Fruit fly (Drosophila melanogaster) whole organism, wandering third instar larva: ENCODE data around the gene Ptx1.

Experiments used
- CG32264 ChIP-seq: fragments of 200-800 bp; sonication (Bioruptor generic); optimal IDR thresholded peaks from 2 replicates; lab custom pipeline; 2016; ENCODE audit warnings: missing biosample characterization, missing genetic modification characterization
- CG9705 ChIP-seq: fragments of 200-800 bp; sonication (Bioruptor generic); optimal IDR thresholded peaks from 2 replicates; lab custom pipeline; 2018; ENCODE audit warnings: missing biosample characterization, mild to moderate bottlenecking, missing genetic modification characterization
- CrebA ChIP-seq: fragments of 200-800 bp; sonication (Bioruptor generic); optimal IDR thresholded peaks from 2 replicates; lab custom pipeline; 2016; ENCODE audit warnings: missing biosample characterization, mild to moderate bottlenecking, missing genetic modification characterization, borderline replicate concordance
- Dfd ChIP-seq: fragments of >200 bp; optimal IDR thresholded peaks from 2 replicates; lab custom pipeline; 2017; ENCODE audit warnings: missing biosample characterization, missing genetic modification characterization
- Dif ChIP-seq: fragments of 200-275, 200-300 bp; sonication (Bioruptor generic); optimal IDR thresholded peaks from 2 replicates; lab custom pipeline; 2018; ENCODE audit warnings: missing biosample characterization, missing genetic modification characterization; ENCODE audit not compliant: partially characterized antibody
- GATAd ChIP-seq: sonication (Bioruptor generic); optimal IDR thresholded peaks from 2 replicates; lab custom pipeline; 2016; ENCODE audit warnings: missing biosample characterization, missing genetic modification characterization
- HLH106 ChIP-seq: fragments of 200-800 bp; optimal IDR thresholded peaks from 3 replicates; lab custom pipeline; 2019; ENCODE audit warnings: missing biosample characterization, mild to moderate bottlenecking, missing genetic modification characterization, moderate library complexity
- Hnf4 ChIP-seq: fragments of 200-800 bp; sonication (Bioruptor generic); optimal IDR thresholded peaks from 2 replicates; lab custom pipeline; 2016; ENCODE audit warnings: missing biosample characterization, mild to moderate bottlenecking, missing genetic modification characterization
- Hr83 ChIP-seq: fragments of 200-300 bp; sonication (Bioruptor generic); optimal IDR thresholded peaks from 2 replicates; lab custom pipeline; 2016; ENCODE audit warnings: missing biosample characterization, mild to moderate bottlenecking, missing genetic modification characterization, moderate library complexity; ENCODE audit not compliant: poor library complexity, severe bottlenecking
- Jra ChIP-seq: sonication (Bioruptor generic); optimal IDR thresholded peaks from 2 replicates; lab custom pipeline; 2016; ENCODE audit warnings: missing biosample characterization, missing genetic modification characterization
- Mio ChIP-seq: sonication (Bioruptor generic); optimal IDR thresholded peaks from 2 replicates; lab custom pipeline; 2016; ENCODE audit warnings: missing biosample characterization, missing genetic modification characterization
- Myc ChIP-seq: fragments of >200 bp; optimal IDR thresholded peaks from 2 replicates; lab custom pipeline; 2017
- N ChIP-seq: fragments of >200 bp; optimal IDR thresholded peaks from 2 replicates; lab custom pipeline; 2018; ENCODE audit warnings: missing biosample characterization, missing external identifiers, missing genetic modification characterization
- OdsH ChIP-seq: fragments of 200-800 bp; sonication (Bioruptor generic); optimal IDR thresholded peaks from 2 replicates; lab custom pipeline; 2016; ENCODE audit warnings: missing biosample characterization, mild to moderate bottlenecking, missing genetic modification characterization
- Rel ChIP-seq, 2 experiments: fragments of 200-800 bp; sonication (Bioruptor generic) in 1 of 2; optimal IDR thresholded peaks; 2 replicates in 1 of 2; 3 replicates in 1 of 2; lab custom pipeline; 2016 to 2019; ENCODE audit warnings: mild to moderate bottlenecking in 2 of 2, missing biosample characterization in 2 of 2, missing genetic modification characterization in 2 of 2, moderate library complexity in 1 of 2
- Vsx2 ChIP-seq: fragments of 200-300, 225-300 bp; sonication (Bioruptor generic); optimal IDR thresholded peaks from 2 replicates; lab custom pipeline; 2018; ENCODE audit warnings: missing biosample characterization, missing genetic modification characterization; ENCODE audit not compliant: partially characterized antibody
- dl ChIP-seq, 2 experiments: fragments of 175-275, 200-275 bp in 1 of 2; fragments of 200-275 bp in 1 of 2; sonication (Bioruptor generic); optimal IDR thresholded peaks; lab custom pipeline; 2018; ENCODE audit warnings: mild to moderate bottlenecking in 2 of 2, missing biosample characterization in 2 of 2, missing genetic modification characterization in 2 of 2, moderate library complexity in 2 of 2; ENCODE audit not compliant: partially characterized antibody in 2 of 2, insufficient read depth in 1 of 2
- dmrt93B ChIP-seq: fragments of 200-800 bp; sonication (Bioruptor generic); optimal IDR thresholded peaks from 2 replicates; lab custom pipeline; 2018; ENCODE audit warnings: missing biosample characterization, mild to moderate bottlenecking, missing genetic modification characterization
- ey ChIP-seq: fragments of 200-800 bp; sonication (Bioruptor generic); optimal IDR thresholded peaks from 2 replicates; lab custom pipeline; 2016; ENCODE audit warnings: missing biosample characterization, missing genetic modification characterization
- foxo ChIP-seq, 2 experiments: fragments of 200-800 bp; sonication (Bioruptor generic); optimal IDR thresholded peaks; 2 replicates in 1 of 2; 3 replicates in 1 of 2; lab custom pipeline; 2016 to 2017; ENCODE audit warnings: missing biosample characterization in 2 of 2, missing genetic modification characterization in 2 of 2
- h ChIP-seq: fragments of 200-800 bp; sonication (Bioruptor generic); optimal IDR thresholded peaks from 3 replicates; lab custom pipeline; 2016; ENCODE audit warnings: missing biosample characterization, mild to moderate bottlenecking, missing genetic modification characterization
- jim ChIP-seq: fragments of 175-275, 200-325 bp; sonication (Bioruptor generic); optimal IDR thresholded peaks from 2 replicates; lab custom pipeline; 2016; ENCODE audit warnings: missing biosample characterization, mild to moderate bottlenecking, missing genetic modification characterization
- lola ChIP-seq: fragments of >200 bp; optimal IDR thresholded peaks from 2 replicates; lab custom pipeline; 2017; ENCODE audit warnings: missing biosample characterization, missing genetic modification characterization
- psq ChIP-seq: fragments of 200-800 bp; sonication (Bioruptor generic); optimal IDR thresholded peaks from 3 replicates; lab custom pipeline; 2017; ENCODE audit warnings: missing biosample characterization, mild to moderate bottlenecking, missing genetic modification characterization, moderate library complexity
- rgr ChIP-seq: fragments of 200-800 bp; sonication (Bioruptor generic); optimal IDR thresholded peaks from 3 replicates; lab custom pipeline; 2016; ENCODE audit warnings: missing biosample characterization, mild to moderate bottlenecking, missing genetic modification characterization
- sage ChIP-seq: fragments of 200-800 bp; sonication (Bioruptor generic); optimal IDR thresholded peaks from 2 replicates; lab custom pipeline; 2016; ENCODE audit warnings: missing biosample characterization, mild to moderate bottlenecking, missing genetic modification characterization
- sv ChIP-seq: fragments of 200-800 bp; sonication (Bioruptor generic); optimal IDR thresholded peaks from 3 replicates; lab custom pipeline; 2016; ENCODE audit warnings: missing biosample characterization, missing genetic modification characterization
- woc ChIP-seq: sonication (Bioruptor generic); optimal IDR thresholded peaks from 2 replicates; lab custom pipeline; 2016; ENCODE audit warnings: missing biosample characterization, mild to moderate bottlenecking, missing genetic modification characterization

Ptx1 gene

dm6 chr3R:30874679-30875078 lies 37.9 kb upstream of the Ptx1 start:
- TF ChIP-seq Mio (GFP tag; lab: Kevin White, UChicago), result no peak
- no peak for TF ChIP-seq foxo (GFP tag; optimal IDR thresholded peaks at IDR 0.05; lab: Kevin White, UChicago)
- TF ChIP-seq CG32264, result no peak
- TF ChIP-seq lola (GFP tag; lab: Kevin White, UChicago), result no peak

- TF ChIP-seq h (GFP tag; lab: Kevin White, UChicago) (peak; percentile 15), CrebA (GFP tag; lab: Kevin White, UChicago) (no peak), Hr83 (GFP tag; lab: Kevin White, UChicago) (no peak), ey (peak; percentile 7), Vsx2 (no peak), HLH106 (tag; lab: Kevin White, UChicago) (peak; percentile 38), foxo (GFP tag; optimal IDR thresholded peaks at IDR 0.05; lab: Kevin White, UChicago) (peak in 1 of 2 experiments; percentile 13), N (GFP tag; lab: Kevin White, UChicago) (no peak), Myc (lab: Kevin White, UChicago) (no peak), sv (GFP tag; lab: Kevin White, UChicago) (no peak), dmrt93B (GFP tag; lab: Kevin White, UChicago) (no peak)
Observed at dm6 chr3R:30876136-30876683, 36.3 kb upstream of the Ptx1 start, which contains the start of gene CG15546. CG15546 (minus strand) TSS chr3R:30876186.

- TF ChIP-seq Vsx2 (no peak), Dfd (GFP tag; lab: Kevin White, UChicago) (peak; percentile 96)
Observed at dm6 chr3R:30878105-30878504, 34.4 kb upstream of the Ptx1 start.

- no peak for TF ChIP-seq CG9705 (GFP tag; lab: Kevin White, UChicago)
- no peak for TF ChIP-seq Dif (GFP tag; lab: Kevin White, UChicago)
- TF ChIP-seq dl (GFP tag; optimal IDR thresholded peaks at IDR 0.05; lab: Kevin White, UChicago; ENCODE audit: insufficient read depth in 1 of 2, partially characterized antibody in 2 of 2), result no peak
- no peak for TF ChIP-seq Jra (GFP tag; lab: Kevin White, UChicago)
- no peak for TF ChIP-seq Dfd (GFP tag; lab: Kevin White, UChicago)
- no peak for TF ChIP-seq OdsH (GFP tag; lab: Kevin White, UChicago)
- no peak for TF ChIP-seq Hnf4 (GFP tag; lab: Kevin White, UChicago)
- TF ChIP-seq Hr83 (GFP tag; lab: Kevin White, UChicago), result no peak
- no peak for TF ChIP-seq Rel (GFP tag; optimal IDR thresholded peaks at IDR 0.05; lab: Kevin White, UChicago)
- TF ChIP-seq Rel (tag; optimal IDR thresholded peaks at IDR 0.05; lab: Kevin White, UChicago), result no peak
- no peak for TF ChIP-seq CrebA (GFP tag; lab: Kevin White, UChicago)
- no peak for TF ChIP-seq woc (GFP tag; lab: Kevin White, UChicago)
- TF ChIP-seq rgr (GFP tag; lab: Kevin White, UChicago), result no peak
- no peak for TF ChIP-seq foxo (GFP tag; optimal IDR thresholded peaks at IDR 0.05; lab: Kevin White, UChicago)
- TF ChIP-seq CG32264, result no peak
- no peak for TF ChIP-seq dmrt93B (GFP tag; lab: Kevin White, UChicago)
- no peak for TF ChIP-seq ey
Observed at dm6 chr3R:30880024-30880423, 32.5 kb upstream of the Ptx1 start.

- no peak for TF ChIP-seq Vsx2
- TF ChIP-seq psq (GFP tag; lab: Kevin White, UChicago), result no peak
- TF ChIP-seq dl (GFP tag; optimal IDR thresholded peaks at IDR 0.05; lab: Kevin White, UChicago; ENCODE audit: insufficient read depth in 1 of 2, partially characterized antibody in 2 of 2), result no peak
- TF ChIP-seq Dif (GFP tag; lab: Kevin White, UChicago), result no peak
- no peak for TF ChIP-seq Jra (GFP tag; lab: Kevin White, UChicago)
- TF ChIP-seq Hr83 (GFP tag; lab: Kevin White, UChicago), result no peak
- TF ChIP-seq Mio (GFP tag; lab: Kevin White, UChicago), result no peak
- TF ChIP-seq jim (GFP tag; lab: Kevin White, UChicago), result no peak
- no peak for TF ChIP-seq sage (GFP tag; lab: Kevin White, UChicago)
- TF ChIP-seq GATAd (GFP tag; lab: Kevin White, UChicago), result no peak
Observed at dm6 chr3R:30880894-30881293, 31.7 kb upstream of the Ptx1 start, which contains the start of gene CG12071. CG12071 (minus strand) TSS chr3R:30881027.
